Fruit fly (Drosophila melanogaster) Kc167 (cell line): ENCODE results near the gene CG31740.

Experiments used
- Myc ChIP-seq: fragments of >200 bp; optimal IDR thresholded peaks from 2 replicates; lab custom pipeline; 2017; ENCODE audit warnings: missing external identifiers
- h ChIP-seq: fragments of >200 bp; optimal IDR thresholded peaks from 3 replicates; lab custom pipeline; 2018; ENCODE audit warnings: missing external identifiers
- ttk ChIP-seq: sonication (Bioruptor generic); optimal IDR thresholded peaks from 2 replicates; lab custom pipeline; 2017; ENCODE audit warnings: missing external identifiers

dm6 chr2L:18005481-18005880 is 3.3 kb upstream of the CG31740 start:
- TF ChIP-seq Myc (lab: Kevin White, UChicago) (no peak), ttk (no peak), h (no peak)
